Fruit fly (Drosophila melanogaster) whole organism, prepupa: ENCODE results near the gene CG6299.

Experiments used
- Blimp-1 ChIP-seq: fragments of 200-800 bp; sonication (Bioruptor generic); optimal IDR thresholded peaks from 3 replicates; lab custom pipeline; 2017; ENCODE audit warnings: missing biosample characterization, missing genetic modification characterization, mild to moderate bottlenecking, moderate library complexity, missing genetic modification reagents
- CG10631 ChIP-seq: fragments of 200-800 bp; sonication (Bioruptor generic); optimal IDR thresholded peaks from 2 replicates; lab custom pipeline; 2016; ENCODE audit warnings: missing biosample characterization, missing genetic modification characterization
- CG11294 ChIP-seq: fragments of 200-800 bp; sonication (Bioruptor generic); IDR thresholded peaks from 2 replicates; pipeline ENCODE4 v1.3.6; 2022; ENCODE audit warnings: missing biosample characterization, missing genetic modification characterization
- CG15336 ChIP-seq: fragments of 200-800 bp; sonication (Bioruptor generic); IDR thresholded peaks from 2 replicates; pipeline ENCODE4 v1.3.6; 2022; ENCODE audit warnings: missing biosample characterization, missing genetic modification characterization
- CG1621 ChIP-seq: fragments of 200-800 bp; sonication (Bioruptor generic); optimal IDR thresholded peaks from 3 replicates; lab custom pipeline; 2018; ENCODE audit warnings: missing biosample characterization, mild to moderate bottlenecking, missing genetic modification characterization
- CG16779 ChIP-seq: fragments of 200-800 bp; sonication (Bioruptor generic); optimal IDR thresholded peaks from 3 replicates; lab custom pipeline; 2017; ENCODE audit warnings: missing biosample characterization, mild to moderate bottlenecking, missing genetic modification characterization
- CG31627 ChIP-seq: fragments of 200-800 bp; sonication (Bioruptor generic); optimal IDR thresholded peaks from 3 replicates; lab custom pipeline; 2016; ENCODE audit warnings: missing biosample characterization, missing genetic modification characterization
- CG32006 ChIP-seq: fragments of 200-800 bp; sonication (Bioruptor generic); optimal IDR thresholded peaks from 3 replicates; lab custom pipeline; 2017; ENCODE audit warnings: missing biosample characterization, mild to moderate bottlenecking, missing genetic modification characterization
- CG4318 ChIP-seq: fragments of 200-800 bp; sonication (Bioruptor generic); optimal IDR thresholded peaks from 3 replicates; lab custom pipeline; 2017; ENCODE audit warnings: missing biosample characterization, mild to moderate bottlenecking, missing genetic modification characterization
- CG6163 ChIP-seq: fragments of 200-800 bp; sonication (Bioruptor generic); IDR thresholded peaks from 3 replicates; pipeline ENCODE4 v1.3.6; 2022; ENCODE audit warnings: missing biosample characterization, missing genetic modification characterization
- CG6792 ChIP-seq: fragments of 200-800 bp; sonication (Bioruptor generic); optimal IDR thresholded peaks from 3 replicates; lab custom pipeline; 2016; ENCODE audit warnings: missing biosample characterization, missing genetic modification characterization
- CG7368 ChIP-seq: fragments of 200-800 bp; sonication (Bioruptor generic); optimal IDR thresholded peaks from 3 replicates; lab custom pipeline; 2016; ENCODE audit warnings: missing biosample characterization, missing genetic modification characterization
- CG8119 ChIP-seq: fragments of 200-800 bp; sonication (Bioruptor generic); IDR thresholded peaks from 3 replicates; pipeline ENCODE4 v1.3.6; 2022; ENCODE audit warnings: missing biosample characterization, missing genetic modification characterization
- CG8632 ChIP-seq: fragments of 200-800 bp; sonication (Bioruptor generic); optimal IDR thresholded peaks from 3 replicates; lab custom pipeline; 2016; ENCODE audit warnings: missing biosample characterization, missing genetic modification characterization
- CG9139 ChIP-seq: fragments of 200-800 bp; sonication (Bioruptor generic); optimal IDR thresholded peaks from 3 replicates; lab custom pipeline; 2017; ENCODE audit warnings: missing biosample characterization, mild to moderate bottlenecking, missing genetic modification characterization
- Eip75B ChIP-seq: fragments of 200-800 bp; sonication (Bioruptor generic); optimal IDR thresholded peaks from 3 replicates; lab custom pipeline; 2016; ENCODE audit warnings: missing biosample characterization, missing genetic modification characterization
- Eip78C ChIP-seq: fragments of 200-800 bp; sonication (Bioruptor generic); peaks from one replicate; lab custom pipeline; 2016; ENCODE audit warnings: missing biosample characterization, missing genetic modification characterization
- Eip93F ChIP-seq: fragments of 200-800 bp; sonication (Bioruptor generic); optimal IDR thresholded peaks from 2 replicates; lab custom pipeline; 2016; ENCODE audit warnings: missing biosample characterization, mild to moderate bottlenecking, missing genetic modification characterization
- Hr39 ChIP-seq: fragments of 200-800 bp; sonication (Bioruptor generic); optimal IDR thresholded peaks from 2 replicates; lab custom pipeline; 2016; ENCODE audit warnings: missing biosample characterization, missing genetic modification characterization
- Lpt ChIP-seq: fragments of 200-800 bp; sonication (Bioruptor generic); optimal IDR thresholded peaks from 3 replicates; lab custom pipeline; 2016; ENCODE audit warnings: missing biosample characterization, missing genetic modification characterization
- Met ChIP-seq: fragments of 200-800 bp; sonication (Bioruptor generic); optimal IDR thresholded peaks from 3 replicates; lab custom pipeline; 2016; ENCODE audit warnings: missing biosample characterization, missing genetic modification characterization
- OdsH ChIP-seq: fragments of 200-800 bp; sonication (Bioruptor generic); optimal IDR thresholded peaks from 3 replicates; lab custom pipeline; 2016; ENCODE audit warnings: missing biosample characterization, missing genetic modification characterization
- Smox ChIP-seq: fragments of 200-800 bp; sonication (Bioruptor generic); optimal IDR thresholded peaks from 3 replicates; lab custom pipeline; 2016; ENCODE audit warnings: missing biosample characterization, missing genetic modification characterization
- Sox102F ChIP-seq: fragments of 200-800 bp; sonication (Bioruptor generic); optimal IDR thresholded peaks from 2 replicates; lab custom pipeline; 2016; ENCODE audit warnings: missing biosample characterization, mild to moderate bottlenecking, missing genetic modification characterization
- Sox14 ChIP-seq: fragments of 200-800 bp; sonication (Bioruptor generic); optimal IDR thresholded peaks from 3 replicates; lab custom pipeline; 2016; ENCODE audit warnings: missing biosample characterization, missing genetic modification characterization
- Sox15 ChIP-seq: fragments of 200-800 bp; sonication (Bioruptor generic); optimal IDR thresholded peaks from 3 replicates; lab custom pipeline; 2016; ENCODE audit warnings: missing biosample characterization, missing genetic modification characterization
- acj6 ChIP-seq: fragments of 200-800 bp; sonication (Bioruptor generic); optimal IDR thresholded peaks from 3 replicates; lab custom pipeline; 2016; ENCODE audit warnings: missing biosample characterization, missing genetic modification characterization
- dsx ChIP-seq: fragments of 200-800 bp; optimal IDR thresholded peaks from 3 replicates; lab custom pipeline; 2019; ENCODE audit warnings: missing biosample characterization, mild to moderate bottlenecking, missing genetic modification characterization, moderate library complexity; ENCODE audit not compliant: poor library complexity, severe bottlenecking
- eg ChIP-seq: fragments of 200-800 bp; sonication (Bioruptor generic); IDR thresholded peaks from 3 replicates; pipeline ENCODE4 v1.3.6; 2022; ENCODE audit warnings: missing biosample characterization, missing genetic modification characterization
- esn ChIP-seq: fragments of 200-800 bp; sonication (Bioruptor generic); optimal IDR thresholded peaks from 2 replicates; lab custom pipeline; 2016; ENCODE audit warnings: missing biosample characterization, mild to moderate bottlenecking, missing genetic modification characterization, moderate library complexity
- fd59A ChIP-seq: fragments of 200-800 bp; sonication (Bioruptor generic); optimal IDR thresholded peaks from 2 replicates; lab custom pipeline; 2017; ENCODE audit warnings: missing biosample characterization, mild to moderate bottlenecking, missing genetic modification characterization, missing genetic modification reagents
- fkh ChIP-seq: fragments of 200-800 bp; sonication (Bioruptor generic); optimal IDR thresholded peaks from 3 replicates; lab custom pipeline; 2017; ENCODE audit warnings: missing biosample characterization, mild to moderate bottlenecking, missing genetic modification characterization, moderate library complexity
- lz ChIP-seq: fragments of 200-800 bp; sonication (Bioruptor generic); optimal IDR thresholded peaks from 3 replicates; lab custom pipeline; 2016; ENCODE audit warnings: missing biosample characterization, missing genetic modification characterization
- net ChIP-seq: fragments of 200-800 bp; sonication (Bioruptor generic); optimal IDR thresholded peaks from 3 replicates; lab custom pipeline; 2016; ENCODE audit warnings: missing biosample characterization, missing genetic modification characterization
- salr ChIP-seq, 2 experiments: fragments of 200-800 bp; sonication (Bioruptor generic); optimal IDR thresholded peaks; 3 replicates each; lab custom pipeline; 2016 to 2018; ENCODE audit warnings: missing biosample characterization in 2 of 2, missing genetic modification characterization in 2 of 2, mild to moderate bottlenecking in 1 of 2
- ss ChIP-seq, 2 experiments: fragments of 200-800 bp; sonication (Bioruptor generic); optimal IDR thresholded peaks; 2 replicates in 1 of 2; 3 replicates in 1 of 2; lab custom pipeline; 2017 to 2018; ENCODE audit warnings: mild to moderate bottlenecking in 2 of 2, missing biosample characterization in 2 of 2, missing genetic modification characterization in 2 of 2, moderate library complexity in 1 of 2
- svp ChIP-seq: fragments of 200-800 bp; sonication (Bioruptor generic); peaks from one replicate; lab custom pipeline; 2016; ENCODE audit warnings: missing biosample characterization, missing genetic modification characterization
- topi ChIP-seq: fragments of 200-800 bp; sonication (Bioruptor generic); optimal IDR thresholded peaks from 3 replicates; lab custom pipeline; 2016; ENCODE audit warnings: missing biosample characterization, missing genetic modification characterization
- vri ChIP-seq: fragments of 200-800 bp; sonication (Bioruptor generic); optimal IDR thresholded peaks from 3 replicates; lab custom pipeline; 2016; ENCODE audit warnings: missing biosample characterization, mild to moderate bottlenecking, missing genetic modification characterization

Gene CG6299

dm6 chrX:15495600-15496379, 33.3 kb downstream of the CG6299 start:
- TF ChIP-seq Eip78C (GFP tag; lab: Kevin White, UChicago): peak; percentile 53
- TF ChIP-seq dsx (GFP tag; lab: Kevin White, UChicago): no peak
- no peak for TF ChIP-seq vri
- no peak for TF ChIP-seq CG31627
- no peak for TF ChIP-seq CG10631 (GFP tag; lab: Kevin White, UChicago)
- no peak for TF ChIP-seq Lpt (GFP tag; lab: Kevin White, UChicago)
- TF ChIP-seq Met (GFP tag; lab: Kevin White, UChicago): no peak
- TF ChIP-seq svp (GFP tag; lab: Kevin White, UChicago): no peak
- TF ChIP-seq Blimp-1 (GFP tag; lab: Kevin White, UChicago): no peak
- TF ChIP-seq Hr39 (GFP tag; lab: Kevin White, UChicago): no peak
- no peak for TF ChIP-seq Eip93F (GFP tag; lab: Kevin White, UChicago)
- no peak for TF ChIP-seq CG8119 (GFP tag; lab: Robert Waterston, UW)
- peak; percentile 61 for TF ChIP-seq fkh
- TF ChIP-seq topi (GFP tag; lab: Kevin White, UChicago): no peak
- no peak for TF ChIP-seq Sox15 (GFP tag; lab: Kevin White, UChicago)
- TF ChIP-seq acj6 (GFP tag; lab: Kevin White, UChicago): no peak

- TF ChIP-seq OdsH (GFP tag; lab: Kevin White, UChicago): no peak
- TF ChIP-seq CG10631 (GFP tag; lab: Kevin White, UChicago): no peak
- TF ChIP-seq CG1621: no peak
- no peak for TF ChIP-seq esn
- TF ChIP-seq vri: no peak
- TF ChIP-seq fkh: peak; percentile 76
- TF ChIP-seq, all 60 proteins: peak for 1
Measured at dm6 chrX:15496651-15497409, 34.3 kb downstream of the CG6299 start.

dm6 chrX:15497440-15498271, 35.1 kb downstream of the CG6299 start:
- peak; percentile 71 for TF ChIP-seq Eip78C (GFP tag; lab: Kevin White, UChicago)
- peak; percentile 5 for TF ChIP-seq CG16779
- TF ChIP-seq CG32006 (GFP tag; lab: Kevin White, UChicago): peak; percentile 10
- peak; percentile 94 for TF ChIP-seq fkh
- TF ChIP-seq CG9139 (GFP tag; lab: Kevin White, UChicago): no peak
- peak; percentile 30; the same call in 2 of the 3 replicates for TF ChIP-seq CG6163 (GFP tag; lab: Robert Waterston, UW)
- no peak for TF ChIP-seq net (GFP tag; lab: Kevin White, UChicago)
- peak in 1 of 2 experiments; percentile 41 for TF ChIP-seq ss (GFP tag; optimal IDR thresholded peaks at IDR 0.05; lab: Kevin White, UChicago)

DNA sequence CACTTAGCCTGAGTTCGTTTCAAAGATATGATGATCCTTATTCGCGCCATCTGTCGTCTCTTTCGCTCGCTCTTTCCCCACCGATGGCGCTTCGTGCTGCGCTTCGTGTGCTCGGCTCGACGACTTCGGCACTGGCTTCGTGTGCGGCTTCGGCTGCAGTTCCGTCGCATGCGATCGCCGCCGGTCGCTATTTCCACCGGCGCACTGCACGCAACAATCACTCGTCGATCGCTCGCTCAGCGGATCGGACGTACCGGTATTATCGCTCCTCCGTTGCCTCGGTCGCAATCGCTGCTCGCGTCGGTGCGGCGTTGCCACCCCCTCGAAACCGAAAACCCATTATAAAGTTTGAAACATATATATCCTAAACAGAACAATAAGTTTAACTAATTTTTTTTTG, 36.3 kb downstream of the CG6299 start:
- peak; percentile 12 for TF ChIP-seq Met (GFP tag; lab: Kevin White, UChicago)
- TF ChIP-seq CG11294: no peak
- peak; percentile 58 for TF ChIP-seq vri
- peak; percentile 46 for TF ChIP-seq Sox102F (GFP tag; lab: Kevin White, UChicago)
- no peak for TF ChIP-seq CG15336 (GFP tag; lab: Robert Waterston, UW)
- peak; percentile 34 for TF ChIP-seq topi (GFP tag; lab: Kevin White, UChicago)
- TF ChIP-seq acj6 (GFP tag; lab: Kevin White, UChicago): no peak
- no peak for TF ChIP-seq Sox15 (GFP tag; lab: Kevin White, UChicago)
- TF ChIP-seq dsx (GFP tag; lab: Kevin White, UChicago): peak; percentile 48
- TF ChIP-seq lz (GFP tag; lab: Kevin White, UChicago): peak; percentile 23
- peak; percentile 66 for TF ChIP-seq CG9139 (GFP tag; lab: Kevin White, UChicago)
- TF ChIP-seq esn: peak; percentile 37
- TF ChIP-seq CG8119 (GFP tag; lab: Robert Waterston, UW): 0 out of 3 replicates have a peak, but pooled peaks have one; percentile 14
- TF ChIP-seq Eip75B (GFP tag; lab: Kevin White, UChicago): peak; percentile 35
- TF ChIP-seq Sox14 (GFP tag; lab: Kevin White, UChicago): peak; percentile 20
- TF ChIP-seq CG6792 (GFP tag; lab: Kevin White, UChicago): no peak
- peak; percentile 70 for TF ChIP-seq CG1621
- TF ChIP-seq CG4318: no peak
- TF ChIP-seq CG7368: no peak
- no peak for TF ChIP-seq Smox
- no peak for TF ChIP-seq Hr39 (GFP tag; lab: Kevin White, UChicago)
- peak in 1 of 2 experiments; percentile 27 for TF ChIP-seq salr (GFP tag; optimal IDR thresholded peaks at IDR 0.05; lab: Kevin White, UChicago)
- peak; percentile 55; the same call in 2 of the 3 replicates for TF ChIP-seq eg (GFP tag; lab: Robert Waterston, UW)
- no peak for TF ChIP-seq Lpt (GFP tag; lab: Kevin White, UChicago)
- TF ChIP-seq CG8632 (GFP tag; lab: Kevin White, UChicago): no peak
- TF ChIP-seq fd59A (GFP tag; lab: Kevin White, UChicago): no peak
